Worm (Caenorhabditis elegans) whole organism, mixed stage, embryonic: ENCODE measurements around the gene rde-8.

Experiments
- ces-1 ChIP-seq: fragments of 150-350 bp; optimal IDR thresholded peaks from 2 replicates; lab custom pipeline; 2014; ENCODE audit warnings: missing biosample characterization, missing genetic modification reagents, missing genetic modification characterization
- elt-1 ChIP-seq: sonication (generic microtip); optimal IDR thresholded peaks from 2 replicates; lab custom pipeline; 2017; ENCODE audit warnings: missing genetic modification characterization, mild to moderate bottlenecking, missing compliant biosample characterization, antibody characterized with exemption, moderate library complexity, borderline replicate concordance; ENCODE audit not compliant: insufficient read depth
- lin-13 ChIP-seq: fragments of 150-350 bp; optimal IDR thresholded peaks from 2 replicates; lab custom pipeline; 2014; ENCODE audit warnings: missing biosample characterization, missing genetic modification characterization
- lsy-2 ChIP-seq: fragments of 150-350 bp; optimal IDR thresholded peaks from 2 replicates; lab custom pipeline; 2014; ENCODE audit warnings: missing biosample characterization, missing genetic modification characterization
- mab-5 ChIP-seq: fragments of 150-350 bp; optimal IDR thresholded peaks from 2 replicates; lab custom pipeline; 2014; ENCODE audit warnings: missing biosample characterization, missing genetic modification characterization
- unc-39 ChIP-seq: fragments of 150-350 bp; optimal IDR thresholded peaks from 2 replicates; lab custom pipeline; 2014; ENCODE audit warnings: missing biosample characterization, missing genetic modification characterization

DNA sequence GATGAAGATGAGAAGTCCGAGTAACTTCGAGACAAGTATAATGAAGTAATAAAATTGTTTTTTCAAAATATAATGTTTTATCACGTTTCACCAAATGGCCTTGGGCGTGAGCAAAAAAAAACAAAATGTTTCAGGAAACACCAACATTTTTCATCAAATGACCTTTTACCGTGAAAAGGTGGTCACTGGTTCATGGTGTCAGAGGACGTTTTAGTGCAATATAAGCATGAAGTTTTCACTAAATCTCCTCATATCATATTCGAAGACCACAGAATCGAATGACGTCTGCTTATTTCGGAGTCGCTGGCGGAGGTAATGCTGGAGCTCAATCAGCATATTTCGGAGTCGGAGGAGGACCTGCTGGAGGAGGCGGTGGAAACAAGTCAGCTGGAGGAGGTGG, 8.3 kb upstream of the rde-8 start, which contains the start of the genes ZC477.7 and ssq-3:
- TF ChIP-seq mab-5 (tag; lab: Kevin White, UChicago) (no peak), lsy-2 (no peak), elt-1 (tag; lab: Kevin White, UChicago) (no peak), lin-13 (tag; lab: Kevin White, UChicago) (no peak), ces-1 (GFP tag; lab: Kevin White, UChicago) (no peak), unc-39 (tag; lab: Kevin White, UChicago) (no peak)
